Worm (Caenorhabditis elegans): Measurements from ENCODE around the gene C08D8.7.

DNA sequence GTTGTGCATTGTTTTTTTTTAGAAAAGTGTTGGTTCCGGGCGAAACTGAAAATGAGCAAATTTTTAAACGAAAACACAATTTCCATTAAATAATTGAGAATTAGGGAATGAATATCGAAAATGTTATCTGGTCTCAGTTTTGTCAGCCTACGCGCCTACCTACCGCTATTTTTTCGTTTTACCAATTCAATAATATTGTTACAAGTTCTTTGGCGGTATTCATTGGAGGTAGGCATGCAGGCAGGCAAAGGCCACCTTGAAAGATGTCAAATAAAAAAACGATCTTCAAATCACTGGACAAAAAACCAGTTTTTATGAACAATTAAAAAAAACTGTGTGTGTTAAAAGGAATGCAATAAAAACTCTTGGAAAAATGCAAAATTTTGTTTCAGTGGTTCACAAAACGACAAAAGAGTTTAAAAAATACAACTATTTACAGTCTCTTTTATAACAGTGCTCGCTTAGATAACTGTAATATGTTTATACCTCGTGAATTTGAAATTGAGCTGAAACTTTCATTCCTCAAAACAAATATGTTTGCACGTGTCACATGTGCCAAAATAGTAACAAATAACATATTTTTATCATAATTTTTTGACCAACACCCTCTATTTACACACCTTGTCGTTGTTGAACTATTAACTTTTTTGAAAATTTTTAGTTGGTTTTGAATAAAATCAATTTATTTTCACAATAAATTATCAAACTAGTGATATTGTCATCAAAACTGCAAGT lies 36.4 kb upstream of the C08D8.7 start, which contains the start of gene W02D7.11:
- TF ChIP-seq ceh-82 (tag; optimal IDR thresholded peaks at IDR 0.05), result no peak
- TF ChIP-seq ama-1 (optimal IDR thresholded peaks at IDR 0.05), result no peak
- no peak for TF ChIP-seq nhr-77 (tag; optimal IDR thresholded peaks at IDR 0.05)
- TF ChIP-seq xbp-1 (tag; optimal IDR thresholded peaks at IDR 0.05), result no peak
- no peak for TF ChIP-seq alr-1 (tag; optimal IDR thresholded peaks at IDR 0.05; ENCODE audit: borderline replicate concordance)
- no peak for TF ChIP-seq isw-1 (GFP tag; IDR thresholded peaks at IDR 0.05)
- no peak for TF ChIP-seq lin-13 (GFP tag; optimal IDR thresholded peaks at IDR 0.05)
- no peak for TF ChIP-seq nhr-20 (tag; optimal IDR thresholded peaks at IDR 0.05)
- peak in 1 of 2 experiments; percentile 30 for TF ChIP-seq lin-35 (GFP tag; optimal IDR thresholded peaks at IDR 0.05)
- no peak for TF ChIP-seq nhr-47 (tag; optimal IDR thresholded peaks at IDR 0.05)
- TF ChIP-seq tbx-2 (tag; optimal IDR thresholded peaks at IDR 0.05), result no peak

Measured in whole organism, L1 larva.